Fruit fly (Drosophila melanogaster) whole organism, embryonic: ENCODE results near the gene Mal-B2.

Experiments
- B-H1 ChIP-seq: fragments of 200-800 bp; sonication (Bioruptor generic); IDR thresholded peaks from 3 replicates; pipeline ENCODE4 v1.3.6; 2022; ENCODE audit warnings: missing biosample characterization, missing genetic modification characterization
- CG10959 ChIP-seq: fragments of 200-800 bp; sonication (Bioruptor generic); IDR thresholded peaks from 2 replicates; pipeline ENCODE4 v1.3.6; 2022; ENCODE audit warnings: missing biosample characterization, missing genetic modification characterization
- CG1233 ChIP-seq: fragments of 200-800 bp; sonication (Bioruptor generic); optimal IDR thresholded peaks from 4 replicates; lab custom pipeline; 2018; ENCODE audit warnings: missing biosample characterization, mild to moderate bottlenecking, missing genetic modification characterization
- CG12659 ChIP-seq: fragments of 200-800 bp; sonication (Bioruptor generic); optimal IDR thresholded peaks from 3 replicates; lab custom pipeline; 2017; ENCODE audit warnings: mild to moderate bottlenecking, missing biosample characterization, missing genetic modification reagents, missing genetic modification characterization
- CG13296 ChIP-seq: fragments of 200-800 bp; sonication (Bioruptor generic); optimal IDR thresholded peaks from 3 replicates; lab custom pipeline; 2018; ENCODE audit warnings: missing biosample characterization, mild to moderate bottlenecking, missing genetic modification characterization
- CG15073 ChIP-seq: fragments of 200-800 bp; sonication (Bioruptor generic); optimal IDR thresholded peaks from 2 replicates; lab custom pipeline; 2016; ENCODE audit warnings: missing biosample characterization, missing genetic modification characterization
- CG2202 ChIP-seq: fragments of 200-800 bp; sonication (Bioruptor generic); optimal IDR thresholded peaks from 2 replicates; lab custom pipeline; 2018; ENCODE audit warnings: missing biosample characterization, mild to moderate bottlenecking, missing genetic modification characterization
- CG31365 ChIP-seq: fragments of 200-800 bp; sonication (Bioruptor generic); optimal IDR thresholded peaks from 2 replicates; lab custom pipeline; 2018; ENCODE audit warnings: missing biosample characterization, mild to moderate bottlenecking, missing genetic modification characterization
- CG4404 ChIP-seq: fragments of 200-800 bp; sonication (Bioruptor generic); IDR thresholded peaks from 2 replicates; pipeline ENCODE4 v1.3.6; 2022; ENCODE audit warnings: missing biosample characterization, missing genetic modification characterization
- CG5245 ChIP-seq: fragments of 200-800 bp; sonication (Bioruptor generic); optimal IDR thresholded peaks from 3 replicates; lab custom pipeline; 2016; ENCODE audit warnings: missing biosample characterization, missing genetic modification characterization
- CG6813 ChIP-seq: fragments of 200-800 bp; sonication (Bioruptor generic); optimal IDR thresholded peaks from 2 replicates; lab custom pipeline; 2017; ENCODE audit warnings: missing biosample characterization, missing genetic modification characterization, mild to moderate bottlenecking, moderate library complexity, missing genetic modification reagents
- CG7928 ChIP-seq: fragments of 200-800 bp; sonication (Bioruptor generic); optimal IDR thresholded peaks from 2 replicates; lab custom pipeline; 2017; ENCODE audit warnings: missing biosample characterization, mild to moderate bottlenecking, missing genetic modification characterization
- CG7963 ChIP-seq: fragments of 200-800 bp; sonication (Bioruptor generic); IDR thresholded peaks from 3 replicates; pipeline ENCODE4 v1.3.6; 2022; ENCODE audit warnings: missing biosample characterization, missing genetic modification characterization; ENCODE audit not compliant: partially characterized antibody
- CG8089 ChIP-seq: fragments of 200-800 bp; sonication (Bioruptor generic); optimal IDR thresholded peaks from 3 replicates; lab custom pipeline; 2016; ENCODE audit warnings: missing biosample characterization, missing genetic modification characterization
- CG8290 ChIP-seq, 3 experiments: fragments of 200-800 bp; sonication (Bioruptor generic); optimal IDR thresholded peaks; 2 replicates each; lab custom pipeline; 2016 to 2019; ENCODE audit warnings: missing biosample characterization in 3 of 3, missing genetic modification characterization in 3 of 3, mild to moderate bottlenecking in 2 of 3, moderate library complexity in 1 of 3
- CG8359 ChIP-seq: fragments of 200-800 bp; sonication (Bioruptor generic); optimal IDR thresholded peaks from 2 replicates; lab custom pipeline; 2017; ENCODE audit warnings: missing biosample characterization, mild to moderate bottlenecking, missing genetic modification characterization, borderline replicate concordance
- CG9876 ChIP-seq: fragments of 200-800 bp; sonication (Bioruptor generic); optimal IDR thresholded peaks from 2 replicates; lab custom pipeline; 2016; ENCODE audit warnings: missing biosample characterization, missing genetic modification characterization
- CTCF ChIP-seq: fragments of 200-800 bp; sonication (Bioruptor generic); optimal IDR thresholded peaks from 2 replicates; lab custom pipeline; 2017; ENCODE audit warnings: missing biosample characterization, mild to moderate bottlenecking, missing genetic modification characterization, moderate library complexity
- D19A ChIP-seq: fragments of 200-800 bp; optimal IDR thresholded peaks from 3 replicates; lab custom pipeline; 2019; ENCODE audit warnings: missing biosample characterization, mild to moderate bottlenecking, missing genetic modification characterization, moderate library complexity
- Dip3 ChIP-seq: fragments of 200-800 bp; sonication (Bioruptor generic); optimal IDR thresholded peaks from 3 replicates; lab custom pipeline; 2016; ENCODE audit warnings: missing biosample characterization, missing genetic modification characterization
- Doc2 ChIP-seq: fragments of 200-800 bp; sonication (Bioruptor generic); IDR thresholded peaks from 2 replicates; pipeline ENCODE4 v1.3.6; 2022; ENCODE audit warnings: missing biosample characterization, missing genetic modification characterization
- Doc3 ChIP-seq: fragments of 200-800 bp; sonication (Bioruptor generic); IDR thresholded peaks from 3 replicates; pipeline ENCODE4 v1.3.6; 2022; ENCODE audit warnings: missing biosample characterization, missing genetic modification characterization; ENCODE audit not compliant: partially characterized antibody
- Drgx ChIP-seq: fragments of 200-800 bp; sonication (Bioruptor generic); IDR thresholded peaks from 2 replicates; pipeline ENCODE4 v1.3.6; 2022; ENCODE audit warnings: missing biosample characterization, missing genetic modification characterization
- E2f2 ChIP-seq: fragments of 200-800 bp; sonication (Bioruptor generic); IDR thresholded peaks from 2 replicates; pipeline ENCODE4 v1.3.6; 2022; ENCODE audit warnings: missing biosample characterization, missing genetic modification characterization
- Hand ChIP-seq: fragments of 200-800 bp; sonication (Bioruptor generic); optimal IDR thresholded peaks from 2 replicates; lab custom pipeline; 2017; ENCODE audit warnings: mild to moderate bottlenecking, missing biosample characterization, missing genetic modification reagents, missing genetic modification characterization
- Hr3 ChIP-seq: fragments of 200-800 bp; sonication (Bioruptor generic); optimal IDR thresholded peaks from 3 replicates; lab custom pipeline; 2016; ENCODE audit warnings: missing biosample characterization, missing genetic modification characterization
- Hr78 ChIP-seq, 2 experiments: fragments of 200-800 bp in 1 of 2; fragments of >200 bp in 1 of 2; sonication (Bioruptor generic) in 1 of 2; optimal IDR thresholded peaks; 2 replicates each; lab custom pipeline; 2017 to 2019; ENCODE audit warnings: missing biosample characterization in 2 of 2, missing genetic modification characterization in 2 of 2, mild to moderate bottlenecking in 1 of 2, moderate library complexity in 1 of 2
- Jarid2 ChIP-seq: fragments of 200-800 bp; sonication (Bioruptor generic); optimal IDR thresholded peaks from 3 replicates; lab custom pipeline; 2017; ENCODE audit warnings: mild to moderate bottlenecking, missing biosample characterization, missing genetic modification reagents, missing genetic modification characterization
- Nf-YB ChIP-seq: fragments of 200-800 bp; sonication (Bioruptor generic); optimal IDR thresholded peaks from 3 replicates; lab custom pipeline; 2019; ENCODE audit warnings: missing biosample characterization, mild to moderate bottlenecking, missing genetic modification characterization, moderate library complexity
- Opbp ChIP-seq: fragments of 200-800 bp; sonication (Bioruptor generic); IDR thresholded peaks from 3 replicates; pipeline ENCODE4 v1.3.6; 2022; ENCODE audit warnings: missing biosample characterization, missing genetic modification characterization; ENCODE audit not compliant: partially characterized antibody
- Pdp1 ChIP-seq, 2 experiments: fragments of 200-800 bp; sonication (Bioruptor generic); optimal IDR thresholded peaks; 3 replicates each; lab custom pipeline; 2016; ENCODE audit warnings: missing biosample characterization in 2 of 2, missing genetic modification characterization in 2 of 2, mild to moderate bottlenecking in 1 of 2, moderate library complexity in 1 of 2
- Sry-δ ChIP-seq: fragments of 200-800 bp; sonication (Bioruptor generic); optimal IDR thresholded peaks from 2 replicates; lab custom pipeline; 2016; ENCODE audit warnings: missing biosample characterization, missing genetic modification characterization
- ac ChIP-seq: fragments of 200-800 bp; sonication (Bioruptor generic); optimal IDR thresholded peaks from 3 replicates; lab custom pipeline; 2017; ENCODE audit warnings: missing biosample characterization, mild to moderate bottlenecking, missing genetic modification characterization
- amos ChIP-seq: fragments of 200-800 bp; sonication (Bioruptor generic); IDR thresholded peaks from 2 replicates; pipeline ENCODE4 v1.3.6; 2022; ENCODE audit warnings: missing biosample characterization, missing genetic modification characterization; ENCODE audit not compliant: partially characterized antibody
- aop ChIP-seq: fragments of 200-800 bp; sonication (Bioruptor generic); IDR thresholded peaks from 2 replicates; pipeline ENCODE4 v1.3.6; 2022; ENCODE audit warnings: missing biosample characterization, missing genetic modification characterization
- bigmax ChIP-seq: fragments of 200-800 bp; sonication (Bioruptor generic); optimal IDR thresholded peaks from 2 replicates; lab custom pipeline; 2018; ENCODE audit warnings: missing biosample characterization, mild to moderate bottlenecking, missing genetic modification characterization
- da ChIP-seq: fragments of 200-800 bp; sonication (Bioruptor generic); optimal IDR thresholded peaks from 2 replicates; lab custom pipeline; 2016; ENCODE audit warnings: missing biosample characterization, missing genetic modification characterization
- dati ChIP-seq: fragments of 200-800 bp; sonication (Bioruptor generic); IDR thresholded peaks from 2 replicates; pipeline ENCODE4 v1.3.6; 2022; ENCODE audit warnings: missing biosample characterization, missing genetic modification characterization
- dimm ChIP-seq: fragments of 200-800 bp; sonication (Bioruptor generic); IDR thresholded peaks from 2 replicates; pipeline ENCODE4 v1.3.6; 2022; ENCODE audit warnings: missing biosample characterization, missing genetic modification characterization
- emc ChIP-seq: fragments of 200-800 bp; sonication (Bioruptor generic); optimal IDR thresholded peaks from 2 replicates; lab custom pipeline; 2016; ENCODE audit warnings: missing biosample characterization, missing genetic modification characterization
- ewg ChIP-seq: fragments of 200-800 bp; sonication (Bioruptor generic); optimal IDR thresholded peaks from 3 replicates; lab custom pipeline; 2017; ENCODE audit warnings: mild to moderate bottlenecking, missing biosample characterization, missing genetic modification reagents, missing genetic modification characterization
- inv ChIP-seq: fragments of 200-800 bp; sonication (Bioruptor generic); IDR thresholded peaks from 2 replicates; pipeline ENCODE4 v1.3.6; 2022; ENCODE audit warnings: missing biosample characterization, missing genetic modification characterization; ENCODE audit not compliant: partially characterized antibody
- jing ChIP-seq: fragments of 200-800 bp; sonication (Bioruptor generic); optimal IDR thresholded peaks from 2 replicates; lab custom pipeline; 2018; ENCODE audit warnings: missing biosample characterization, mild to moderate bottlenecking, missing genetic modification characterization
- lola ChIP-seq, 3 experiments: fragments of >200 bp in 2 of 3; fragments of 200-800 bp in 1 of 3; sonication (Bioruptor generic) in 1 of 3; optimal IDR thresholded peaks; 2 replicates each; lab custom pipeline; 2017 to 2019; ENCODE audit warnings: missing biosample characterization in 3 of 3, missing genetic modification characterization in 3 of 3, mild to moderate bottlenecking in 1 of 3, moderate library complexity in 1 of 3
- luna ChIP-seq: fragments of 200-800 bp; sonication (Bioruptor generic); optimal IDR thresholded peaks from 2 replicates; lab custom pipeline; 2016; ENCODE audit warnings: missing biosample characterization, missing genetic modification characterization
- schlank ChIP-seq: fragments of 200-800 bp; sonication (Bioruptor generic); optimal IDR thresholded peaks from 2 replicates; lab custom pipeline; 2018; ENCODE audit warnings: missing biosample characterization, mild to moderate bottlenecking, missing genetic modification characterization
- shn ChIP-seq: fragments of 200-800 bp; sonication (Bioruptor generic); optimal IDR thresholded peaks from 3 replicates; lab custom pipeline; 2016; ENCODE audit warnings: missing biosample characterization, missing genetic modification characterization
- sna ChIP-seq: fragments of 200-800 bp; sonication (Bioruptor generic); IDR thresholded peaks from 2 replicates; pipeline ENCODE4 v1.3.6; 2022; ENCODE audit warnings: missing biosample characterization, missing genetic modification characterization; ENCODE audit not compliant: partially characterized antibody
- vvl ChIP-seq: fragments of 200-800 bp; sonication (Bioruptor generic); IDR thresholded peaks from 2 replicates; pipeline ENCODE4 v1.3.6; 2022; ENCODE audit warnings: missing biosample characterization, missing genetic modification characterization
- yki ChIP-seq: fragments of >200 bp; optimal IDR thresholded peaks from 3 replicates; lab custom pipeline; 2018

The Mal-B2 gene

DNA sequence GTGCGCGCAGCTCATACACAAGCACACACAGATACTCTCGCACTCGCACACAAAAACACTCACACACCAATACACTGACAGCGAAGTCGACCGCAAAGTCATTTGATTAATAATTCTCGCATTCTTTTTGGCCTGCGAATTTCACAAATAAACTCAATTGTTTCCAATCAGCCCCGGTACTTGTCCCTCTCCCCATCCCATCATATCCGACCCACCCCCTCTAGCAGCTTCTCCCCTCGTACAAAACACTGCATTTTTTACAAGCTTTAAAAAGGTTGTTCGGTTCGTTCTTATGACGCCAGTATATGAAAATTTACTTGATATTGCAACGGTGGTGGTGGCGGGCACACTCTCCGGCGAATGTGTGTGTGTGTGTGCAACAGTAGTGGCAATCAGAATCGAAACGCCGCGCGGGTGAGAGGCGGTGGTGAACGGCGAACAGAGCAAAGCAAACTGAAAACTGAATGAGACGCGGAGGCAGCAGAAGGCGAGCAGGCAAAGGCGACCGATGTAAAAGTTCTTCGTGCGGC lies 42.0 kb upstream of the Mal-B2 start (continued):
- no peak for TF ChIP-seq CG1233 (GFP tag; lab: Kevin White, UChicago)
- no peak for TF ChIP-seq ac (GFP tag; lab: Kevin White, UChicago)
- TF ChIP-seq Nf-YB (GFP tag; lab: Kevin White, UChicago), result peak; percentile 32
- TF ChIP-seq CG8359, result no peak
- TF ChIP-seq CG12659, result no peak
- TF ChIP-seq Opbp (GFP tag; lab: Robert Waterston, UW), result no peak
- peak; percentile 19 for TF ChIP-seq Dip3 (GFP tag; lab: Kevin White, UChicago)
- TF ChIP-seq ewg, result no peak
- peak; percentile 87 for TF ChIP-seq Jarid2 (GFP tag; lab: Kevin White, UChicago)
- no peak for TF ChIP-seq Hr78 (GFP tag; optimal IDR thresholded peaks at IDR 0.05; lab: Kevin White, UChicago)
- peak; percentile 43; the same call in 1 of the 2 replicates for TF ChIP-seq Drgx (GFP tag; lab: Robert Waterston, UW)
- no peak for TF ChIP-seq CG31365 (tag; lab: Kevin White, UChicago)
- TF ChIP-seq bigmax (GFP tag; lab: Kevin White, UChicago), result no peak
- TF ChIP-seq dimm (GFP tag; lab: Robert Waterston, UW), result no peak
- no peak for TF ChIP-seq CG10959 (GFP tag; lab: Robert Waterston, UW)
- no peak for TF ChIP-seq B-H1 (GFP tag; lab: Robert Waterston, UW)
- TF ChIP-seq shn (GFP tag; lab: Kevin White, UChicago), result peak; percentile 18
- no peak for TF ChIP-seq Doc2
- no peak for TF ChIP-seq Sry-δ (GFP tag; lab: Kevin White, UChicago)
- no peak for TF ChIP-seq CG7963 (GFP tag; lab: Robert Waterston, UW)
- TF ChIP-seq CG8089 (GFP tag; lab: Kevin White, UChicago), result no peak
- TF ChIP-seq D19A (tag; lab: Kevin White, UChicago), result no peak
- TF ChIP-seq lola (GFP tag; optimal IDR thresholded peaks at IDR 0.05; lab: Kevin White, UChicago), result peak in 1 of 3 experiments; percentile 83
- TF ChIP-seq inv (GFP tag; lab: Robert Waterston, UW), result peak; percentile 23; the same call in 1 of the 2 replicates
- no peak for TF ChIP-seq yki
- no peak for TF ChIP-seq Doc3 (GFP tag; lab: Robert Waterston, UW)
- TF ChIP-seq sna (GFP tag; lab: Robert Waterston, UW), result no peak
- TF ChIP-seq Hr3 (GFP tag; lab: Kevin White, UChicago), result no peak
- TF ChIP-seq da, result no peak
- TF ChIP-seq CG9876 (GFP tag; lab: Kevin White, UChicago), result no peak
- TF ChIP-seq CG8290 (GFP tag; optimal IDR thresholded peaks at IDR 0.05; lab: Kevin White, UChicago), result no peak
- TF ChIP-seq CG8290 (tag; optimal IDR thresholded peaks at IDR 0.05; lab: Kevin White, UChicago), result peak in 1 of 2 experiments; percentile 83
- TF ChIP-seq Hand (GFP tag; lab: Kevin White, UChicago), result peak; percentile 12
- TF ChIP-seq E2f2 (GFP tag; lab: Robert Waterston, UW), result peak; percentile 12; the same call in 1 of the 2 replicates
- TF ChIP-seq CG5245 (GFP tag; lab: Kevin White, UChicago), result no peak
- peak; percentile 22 for TF ChIP-seq schlank
- TF ChIP-seq CTCF (GFP tag; lab: Kevin White, UChicago), result no peak
- peak; percentile 53; the same call in 1 of the 2 replicates for TF ChIP-seq amos
- no peak for TF ChIP-seq aop
- no peak for TF ChIP-seq luna (GFP tag; lab: Kevin White, UChicago)
- no peak for TF ChIP-seq CG13296 (GFP tag; lab: Kevin White, UChicago)
- peak in 1 of 2 experiments; percentile 13 for TF ChIP-seq Pdp1 (GFP tag; optimal IDR thresholded peaks at IDR 0.05; lab: Kevin White, UChicago)
- peak; percentile 60 for TF ChIP-seq vvl
- TF ChIP-seq jing, result no peak
- no peak for TF ChIP-seq emc (GFP tag; lab: Kevin White, UChicago)
- TF ChIP-seq CG15073 (GFP tag; lab: Kevin White, UChicago), result peak; percentile 87
- no peak for TF ChIP-seq dati
- TF ChIP-seq CG6813 (GFP tag; lab: Kevin White, UChicago), result no peak
- TF ChIP-seq CG7928 (GFP tag; lab: Kevin White, UChicago), result no peak
- TF ChIP-seq CG2202 (tag; lab: Kevin White, UChicago), result no peak
- TF ChIP-seq CG4404 (GFP tag; lab: Robert Waterston, UW), result no peak
